Worm (Caenorhabditis elegans): Measurements from ENCODE around the gene ttr-54.

ttr-54 gene

DNA sequence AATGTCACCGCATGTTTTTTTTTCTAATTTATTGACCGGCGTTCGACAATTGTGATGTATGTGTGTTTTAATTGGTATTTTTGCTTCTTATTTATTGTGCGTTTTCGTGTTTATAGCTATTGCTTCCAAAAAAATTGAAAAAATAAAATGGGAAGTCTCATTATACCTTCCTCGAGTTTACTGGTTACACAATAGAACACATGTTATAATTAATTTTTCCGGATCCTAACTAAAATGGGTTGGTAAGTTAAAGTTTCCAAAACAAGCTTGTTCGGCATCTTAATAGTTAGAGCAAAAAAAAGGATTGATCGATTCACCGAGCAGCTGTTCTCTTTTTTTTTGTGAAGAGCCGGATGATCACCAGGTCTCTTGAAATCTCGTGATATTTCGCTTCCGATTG lies at the start of gene ttr-54:
ttr-54 (plus strand) TSS at position 301 of the 400 bp plus-strand sequence.
- TF ChIP-seq blmp-1 (tag; optimal IDR thresholded peaks at IDR 0.05) (no peak), hlh-1 (tag; optimal IDR thresholded peaks at IDR 0.05) (peak; percentile 56)

- TF ChIP-seq mls-2 (tag; optimal IDR thresholded peaks at IDR 0.05) (no peak), lsy-2 (tag; optimal IDR thresholded peaks at IDR 0.05) (no peak), snpc-4 (tag; optimal IDR thresholded peaks at IDR 0.05) (no peak), ham-2 (GFP tag; optimal IDR thresholded peaks at IDR 0.05) (no peak), nhr-28 (tag; optimal IDR thresholded peaks at IDR 0.05) (no peak), unc-39 (tag; optimal IDR thresholded peaks at IDR 0.05) (no peak), elt-3 (tag; optimal IDR thresholded peaks at IDR 0.05) (no peak), nhr-2 (tag; optimal IDR thresholded peaks at IDR 0.05) (no peak), lin-32 (GFP tag; optimal IDR thresholded peaks at IDR 0.05) (no peak), mab-5 (tag; optimal IDR thresholded peaks at IDR 0.05) (no peak)
Measured at ce11 chrIV:10110417-10110816, 45.2 kb upstream of the ttr-54 start, which contains the start of gene egl-38. egl-38 (minus strand) TSS chrIV:10110517.

DNA sequence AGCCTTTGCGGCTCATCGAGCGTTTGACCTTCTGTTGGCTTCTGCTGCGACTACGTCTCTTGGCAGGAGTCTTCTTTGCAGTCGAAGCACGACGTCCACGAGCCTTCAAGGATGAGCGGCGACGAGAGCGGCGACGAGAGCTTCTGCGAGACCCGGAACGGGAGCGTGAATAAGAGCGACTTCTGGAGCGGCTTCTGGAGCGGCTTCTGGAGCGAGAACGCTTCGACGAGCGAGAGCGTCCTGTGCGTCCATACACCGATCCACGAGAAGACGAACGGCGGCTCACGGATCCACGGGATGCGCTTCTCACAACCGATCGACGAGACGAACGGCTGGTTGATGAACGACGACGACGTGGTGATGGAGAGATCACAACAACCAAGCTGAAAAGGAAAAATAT lies 44.7 kb upstream of the ttr-54 start:
- TF ChIP-seq unc-39 (tag; optimal IDR thresholded peaks at IDR 0.05) = no peak

ce11 chrIV:10111441-10111840 lies 44.1 kb upstream of the ttr-54 start, which contains the start of gene spch-1:
spch-1 (minus strand) TSS chrIV:10111541.
- TF ChIP-seq unc-39 (tag; optimal IDR thresholded peaks at IDR 0.05) = no peak
- no peak for TF ChIP-seq sem-2 (GFP tag; optimal IDR thresholded peaks at IDR 0.05)
- no peak for TF ChIP-seq cnd-1 (tag; optimal IDR thresholded peaks at IDR 0.05)
- TF ChIP-seq bed-3 (GFP tag; optimal IDR thresholded peaks at IDR 0.05) = no peak
- TF ChIP-seq flh-1 (GFP tag; optimal IDR thresholded peaks at IDR 0.05) = no peak
- TF ChIP-seq ceh-39 (tag; optimal IDR thresholded peaks at IDR 0.05) = no peak
- TF ChIP-seq unc-62 (GFP tag; optimal IDR thresholded peaks at IDR 0.05) = no peak
- no peak for TF ChIP-seq mls-2 (tag; optimal IDR thresholded peaks at IDR 0.05)
- no peak for TF ChIP-seq tbx-8 (GFP tag; optimal IDR thresholded peaks at IDR 0.05)
- no peak for TF ChIP-seq sptf-1 (tag; optimal IDR thresholded peaks at IDR 0.05)

- TF ChIP-seq nhr-76 (tag; optimal IDR thresholded peaks at IDR 0.05) (no peak), mls-2 (tag; optimal IDR thresholded peaks at IDR 0.05) (no peak), ceh-39 (tag; optimal IDR thresholded peaks at IDR 0.05) (no peak), pha-4 (tag; optimal IDR thresholded peaks at IDR 0.05) (no peak), mab-5 (tag; optimal IDR thresholded peaks at IDR 0.05) (no peak), elt-1 (tag; optimal IDR thresholded peaks at IDR 0.05; ENCODE audit: borderline replicate concordance, insufficient read depth) (no peak), ceh-43 (GFP tag; optimal IDR thresholded peaks at IDR 0.05) (no peak), unc-62 (GFP tag; optimal IDR thresholded peaks at IDR 0.05) (no peak), cnd-1 (tag; optimal IDR thresholded peaks at IDR 0.05) (no peak), elt-3 (tag; optimal IDR thresholded peaks at IDR 0.05) (no peak)
Measured at ce11 chrIV:10112570-10112969, 43.0 kb upstream of the ttr-54 start, which contains the start of gene nsph-3.2. nsph-3.2 (plus strand) TSS chrIV:10112870.

DNA sequence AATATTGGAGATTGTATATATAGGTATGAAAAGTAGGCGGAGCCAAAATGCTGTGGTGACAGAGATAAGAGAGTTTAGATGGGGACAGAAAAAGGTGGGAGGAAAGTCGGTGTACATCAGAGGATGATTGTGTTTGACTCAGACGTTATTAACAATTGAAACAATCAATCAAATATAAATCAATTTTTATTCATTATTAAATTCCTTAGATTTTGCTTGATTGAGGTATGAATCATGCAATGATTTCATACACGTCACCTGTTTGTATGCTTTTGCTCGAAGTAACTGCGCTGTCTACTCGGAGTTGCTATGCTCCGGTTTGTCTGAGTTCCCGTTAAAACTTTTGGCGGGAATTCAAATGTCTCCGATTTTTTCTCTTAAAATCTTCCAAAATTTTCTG lies 40.4 kb upstream of the ttr-54 start, which contains the start of gene C04G2.10:
C04G2.10 (plus strand) TSS at position 301 of the 400 bp plus-strand sequence.
- TF ChIP-seq mls-2 (tag; optimal IDR thresholded peaks at IDR 0.05) (no peak), mep-1 (tag; optimal IDR thresholded peaks at IDR 0.05) (no peak), unc-39 (tag; optimal IDR thresholded peaks at IDR 0.05) (no peak), elt-3 (tag; optimal IDR thresholded peaks at IDR 0.05) (no peak), bed-3 (GFP tag; optimal IDR thresholded peaks at IDR 0.05) (no peak), ceh-43 (GFP tag; optimal IDR thresholded peaks at IDR 0.05) (no peak), unc-62 (GFP tag; optimal IDR thresholded peaks at IDR 0.05) (no peak), nhr-12 (tag; optimal IDR thresholded peaks at IDR 0.05) (no peak), drap-1 (GFP tag; optimal IDR thresholded peaks at IDR 0.05) (no peak), elt-1 (tag; optimal IDR thresholded peaks at IDR 0.05; ENCODE audit: borderline replicate concordance, insufficient read depth) (no peak), flh-1 (GFP tag; optimal IDR thresholded peaks at IDR 0.05) (no peak), unc-120 (tag; optimal IDR thresholded peaks at IDR 0.05; ENCODE audit: poor library complexity, severe bottlenecking) (no peak), ham-2 (GFP tag; optimal IDR thresholded peaks at IDR 0.05) (no peak), cnd-1 (tag; optimal IDR thresholded peaks at IDR 0.05) (no peak), ces-1 (GFP tag; optimal IDR thresholded peaks at IDR 0.05) (no peak), lin-13 (tag; optimal IDR thresholded peaks at IDR 0.05) (no peak), nhr-237 (tag; optimal IDR thresholded peaks at IDR 0.05) (no peak), ceh-83 (GFP tag; optimal IDR thresholded peaks at IDR 0.05) (no peak), zip-8 (tag; optimal IDR thresholded peaks at IDR 0.05) (no peak), tbx-8 (GFP tag; optimal IDR thresholded peaks at IDR 0.05) (no peak)
